Fruit fly (Drosophila melanogaster) whole organism, embryonic: ENCODE data around the gene alpha-Man-Ia.

Experiments
- Antp ChIP-seq: fragments of 200-800 bp; sonication (Bioruptor generic); optimal IDR thresholded peaks from 3 replicates; lab custom pipeline; 2016; ENCODE audit warnings: missing biosample characterization, missing genetic modification characterization
- Atf3 ChIP-seq: fragments of 200-800 bp; sonication (Bioruptor generic); optimal IDR thresholded peaks from 3 replicates; lab custom pipeline; 2016; ENCODE audit warnings: missing biosample characterization, missing genetic modification characterization
- Bdp1 ChIP-seq: fragments of 200-800 bp; sonication (Bioruptor generic); optimal IDR thresholded peaks from 3 replicates; lab custom pipeline; 2016; ENCODE audit warnings: missing biosample characterization, missing genetic modification characterization
- CG10366 ChIP-seq: fragments of 200-800 bp; sonication (Bioruptor generic); IDR thresholded peaks from 2 replicates; pipeline ENCODE4 v1.3.6; 2022; ENCODE audit warnings: missing biosample characterization, missing genetic modification characterization
- CG11504 ChIP-seq: fragments of 200-800 bp; sonication (Bioruptor generic); optimal IDR thresholded peaks from 3 replicates; lab custom pipeline; 2019; ENCODE audit warnings: missing biosample characterization, mild to moderate bottlenecking, missing genetic modification characterization, moderate library complexity
- CG11560 ChIP-seq: fragments of 200-800 bp; sonication (Bioruptor generic); IDR thresholded peaks from 3 replicates; pipeline ENCODE4 v1.3.6; 2022; ENCODE audit warnings: missing biosample characterization, missing genetic modification characterization
- CG11696 ChIP-seq: fragments of 200-800 bp; sonication (Bioruptor generic); IDR thresholded peaks from 2 replicates; pipeline ENCODE4 v1.3.6; 2022; ENCODE audit warnings: missing biosample characterization, missing genetic modification characterization
- CG14860 ChIP-seq: fragments of 200-800 bp; sonication (Bioruptor generic); IDR thresholded peaks from 3 replicates; pipeline ENCODE4 v1.3.6; 2022; ENCODE audit warnings: missing biosample characterization, missing genetic modification characterization; ENCODE audit not compliant: partially characterized antibody
- CG15269 ChIP-seq: fragments of 200-800 bp; sonication (Bioruptor generic); optimal IDR thresholded peaks from 2 replicates; lab custom pipeline; 2018; ENCODE audit warnings: missing biosample characterization, mild to moderate bottlenecking, missing genetic modification characterization, moderate library complexity
- CG15479 ChIP-seq: fragments of 200-800 bp; sonication (Bioruptor generic); optimal IDR thresholded peaks from 3 replicates; lab custom pipeline; 2019; ENCODE audit warnings: missing biosample characterization, mild to moderate bottlenecking, missing genetic modification characterization, moderate library complexity
- CG17328 ChIP-seq: fragments of 200-800 bp; sonication (Bioruptor generic); IDR thresholded peaks from 2 replicates; pipeline ENCODE4 v1.3.6; 2022; ENCODE audit warnings: missing biosample characterization, missing genetic modification characterization
- CG17385 ChIP-seq: fragments of 200-800 bp; sonication (Bioruptor generic); optimal IDR thresholded peaks from 3 replicates; lab custom pipeline; 2018; ENCODE audit warnings: missing biosample characterization, mild to moderate bottlenecking, missing genetic modification characterization
- CG2712 ChIP-seq: fragments of 200-800 bp; optimal IDR thresholded peaks from 3 replicates; lab custom pipeline; 2019; ENCODE audit warnings: missing biosample characterization, mild to moderate bottlenecking, missing genetic modification characterization, moderate library complexity
- CG4282 ChIP-seq: fragments of 200-800 bp; sonication (Bioruptor generic); optimal IDR thresholded peaks from 2 replicates; lab custom pipeline; 2016; ENCODE audit warnings: missing biosample characterization, missing genetic modification characterization
- CG8765 ChIP-seq: fragments of 200-800 bp; sonication (Bioruptor generic); IDR thresholded peaks from 2 replicates; pipeline ENCODE4 v1.3.6; 2022; ENCODE audit warnings: missing biosample characterization, missing genetic modification characterization
- CG8944 ChIP-seq: fragments of 200-800 bp; sonication (Bioruptor generic); optimal IDR thresholded peaks from 3 replicates; lab custom pipeline; 2016; ENCODE audit warnings: missing biosample characterization, missing genetic modification characterization
- CG9876 ChIP-seq: fragments of 200-800 bp; sonication (Bioruptor generic); optimal IDR thresholded peaks from 2 replicates; lab custom pipeline; 2016; ENCODE audit warnings: missing biosample characterization, missing genetic modification characterization
- Dek ChIP-seq: fragments of 200-800 bp; sonication (Bioruptor generic); optimal IDR thresholded peaks from 3 replicates; lab custom pipeline; 2019; ENCODE audit warnings: missing biosample characterization, mild to moderate bottlenecking, missing genetic modification characterization, moderate library complexity
- Dll ChIP-seq: fragments of 200-800 bp; sonication (Bioruptor generic); IDR thresholded peaks from 4 replicates; pipeline ENCODE4 v1.3.6; 2022; ENCODE audit warnings: missing biosample characterization, missing genetic modification characterization; ENCODE audit not compliant: partially characterized antibody
- HmgZ ChIP-seq: fragments of 200-800 bp; sonication (Bioruptor generic); optimal IDR thresholded peaks from 2 replicates; lab custom pipeline; 2018; ENCODE audit warnings: missing biosample characterization, mild to moderate bottlenecking, missing genetic modification characterization
- MBD-R2 ChIP-seq: fragments of 200-800 bp; sonication (Bioruptor generic); IDR thresholded peaks from 2 replicates; pipeline ENCODE4 v1.3.6; 2022; ENCODE audit warnings: missing biosample characterization, missing genetic modification characterization
- Med ChIP-seq: fragments of 200-800 bp; sonication (Bioruptor generic); peaks from one replicate; lab custom pipeline; 2016; ENCODE audit warnings: missing biosample characterization, missing genetic modification characterization, mild to moderate bottlenecking, inconsistent platforms, moderate library complexity
- NC2α ChIP-seq: fragments of 200-800 bp; sonication (Bioruptor generic); optimal IDR thresholded peaks from 2 replicates; lab custom pipeline; 2016; ENCODE audit warnings: missing biosample characterization, missing genetic modification characterization
- Six4 ChIP-seq: fragments of 200-800 bp; sonication (Bioruptor generic); optimal IDR thresholded peaks from 2 replicates; lab custom pipeline; 2016; ENCODE audit warnings: missing biosample characterization, missing genetic modification characterization
- Stat92E ChIP-seq, 3 experiments: fragments of >200 bp in 2 of 3; fragments of 200-800 bp in 1 of 3; sonication (Bioruptor generic) in 1 of 3; optimal IDR thresholded peaks; 2 replicates each; lab custom pipeline; 2017 to 2019; ENCODE audit warnings: missing biosample characterization in 3 of 3, missing genetic modification characterization in 3 of 3, mild to moderate bottlenecking in 1 of 3, moderate library complexity in 1 of 3
- bab2 ChIP-seq: fragments of 200-800 bp; sonication (Bioruptor generic); optimal IDR thresholded peaks from 2 replicates; lab custom pipeline; 2016; ENCODE audit warnings: missing biosample characterization, missing genetic modification characterization
- bcd ChIP-seq: fragments of 200-800 bp; sonication (Bioruptor generic); optimal IDR thresholded peaks from 2 replicates; lab custom pipeline; 2017; ENCODE audit warnings: missing biosample characterization, mild to moderate bottlenecking, missing genetic modification characterization
- chif ChIP-seq, 2 experiments: fragments of 200-800 bp; sonication (Bioruptor generic); optimal IDR thresholded peaks; 3 replicates each; lab custom pipeline; 2016; ENCODE audit warnings: missing biosample characterization in 2 of 2, missing genetic modification characterization in 2 of 2
- dmrt99B ChIP-seq: fragments of 200-800 bp; sonication (Bioruptor generic); optimal IDR thresholded peaks from 2 replicates; lab custom pipeline; 2018; ENCODE audit warnings: missing biosample characterization, mild to moderate bottlenecking, missing genetic modification characterization, moderate library complexity
- eve ChIP-seq, 2 experiments: fragments of >200 bp; optimal IDR thresholded peaks; 2 replicates each; lab custom pipeline; 2017; ENCODE audit warnings: missing biosample characterization in 2 of 2, missing genetic modification characterization in 2 of 2
- fd64A ChIP-seq: fragments of 200-800 bp; sonication (Bioruptor generic); optimal IDR thresholded peaks from 3 replicates; lab custom pipeline; 2018; ENCODE audit warnings: missing biosample characterization, mild to moderate bottlenecking, missing genetic modification characterization
- gcm ChIP-seq: fragments of 200-800 bp; sonication (Bioruptor generic); optimal IDR thresholded peaks from 2 replicates; lab custom pipeline; 2019; ENCODE audit warnings: missing biosample characterization, mild to moderate bottlenecking, missing genetic modification characterization, moderate library complexity
- gcm2 ChIP-seq: fragments of 200-800 bp; sonication (Bioruptor generic); optimal IDR thresholded peaks from 2 replicates; lab custom pipeline; 2016; ENCODE audit warnings: missing biosample characterization, missing genetic modification characterization
- gsb ChIP-seq: fragments of 200-800 bp; sonication (Bioruptor generic); IDR thresholded peaks from 2 replicates; pipeline ENCODE4 v1.3.6; 2022; ENCODE audit warnings: missing biosample characterization, missing genetic modification characterization
- kah ChIP-seq: fragments of 200-800 bp; sonication (Bioruptor generic); optimal IDR thresholded peaks from 2 replicates; lab custom pipeline; 2018; ENCODE audit warnings: missing biosample characterization, mild to moderate bottlenecking, missing genetic modification characterization
- kay ChIP-seq: fragments of 200-800 bp; sonication (Bioruptor generic); optimal IDR thresholded peaks from 2 replicates; lab custom pipeline; 2016; ENCODE audit warnings: missing biosample characterization, missing genetic modification characterization
- knrl ChIP-seq: fragments of 200-800 bp; sonication (Bioruptor generic); IDR thresholded peaks from 3 replicates; pipeline ENCODE4 v1.3.6; 2022; ENCODE audit warnings: missing biosample characterization, missing genetic modification characterization; ENCODE audit not compliant: partially characterized antibody
- lab ChIP-seq: fragments of 200-800 bp; sonication (Bioruptor generic); optimal IDR thresholded peaks from 3 replicates; lab custom pipeline; 2017; ENCODE audit warnings: missing biosample characterization, missing genetic modification characterization, mild to moderate bottlenecking, moderate library complexity, missing genetic modification reagents
- nom ChIP-seq: fragments of 200-800 bp; sonication (Bioruptor generic); optimal IDR thresholded peaks from 2 replicates; lab custom pipeline; 2017; ENCODE audit warnings: missing biosample characterization, missing genetic modification characterization, mild to moderate bottlenecking, moderate library complexity, missing genetic modification reagents
- oc ChIP-seq: fragments of 200-800 bp; sonication (Bioruptor generic); optimal IDR thresholded peaks from 2 replicates; lab custom pipeline; 2018; ENCODE audit warnings: missing biosample characterization, mild to moderate bottlenecking, missing genetic modification characterization, moderate library complexity
- pb ChIP-seq: fragments of 200-800 bp; sonication (Bioruptor generic); optimal IDR thresholded peaks from 3 replicates; lab custom pipeline; 2016; ENCODE audit warnings: missing biosample characterization, missing genetic modification characterization
- peb ChIP-seq: fragments of 200-800 bp; sonication (Bioruptor generic); IDR thresholded peaks from 2 replicates; pipeline ENCODE4 v1.3.6; 2022; ENCODE audit warnings: missing biosample characterization, missing genetic modification characterization
- pho ChIP-seq: fragments of 200-800 bp; sonication (Bioruptor generic); optimal IDR thresholded peaks from 2 replicates; lab custom pipeline; 2016; ENCODE audit warnings: missing biosample characterization, missing genetic modification characterization
- pita ChIP-seq: fragments of 200-800 bp; sonication (Bioruptor generic); optimal IDR thresholded peaks from 2 replicates; lab custom pipeline; 2017; ENCODE audit warnings: missing biosample characterization, mild to moderate bottlenecking, missing genetic modification characterization
- sima ChIP-seq: fragments of 200-800 bp; sonication (Bioruptor generic); optimal IDR thresholded peaks from 2 replicates; lab custom pipeline; 2016; ENCODE audit warnings: missing biosample characterization, missing genetic modification characterization
- sob ChIP-seq: fragments of 200-800 bp; sonication (Bioruptor generic); IDR thresholded peaks from 2 replicates; pipeline ENCODE4 v1.3.6; 2022; ENCODE audit warnings: missing biosample characterization, missing genetic modification characterization
- sr ChIP-seq: fragments of 200-800 bp; sonication (Bioruptor generic); IDR thresholded peaks from 3 replicates; pipeline ENCODE4 v1.3.6; 2022; ENCODE audit warnings: missing biosample characterization, missing genetic modification characterization
- tgo ChIP-seq: fragments of 200-800 bp; sonication (Bioruptor generic); IDR thresholded peaks from 3 replicates; pipeline ENCODE4 v1.3.6; 2022; ENCODE audit warnings: missing biosample characterization, missing genetic modification characterization
- zen ChIP-seq: fragments of 200-800 bp; sonication (Bioruptor generic); optimal IDR thresholded peaks from 3 replicates; lab custom pipeline; 2018; ENCODE audit warnings: missing biosample characterization, mild to moderate bottlenecking, missing genetic modification characterization, moderate library complexity

alpha-Man-Ia gene

dm6 chrX:10263165-10263956 is 62.4 kb downstream of the alpha-Man-Ia start, which contains the start of gene Hk (continued):
- peak in 1 of 2 experiments; percentile 21 for TF ChIP-seq eve (GFP tag; optimal IDR thresholded peaks at IDR 0.05; lab: Kevin White, UChicago)
- peak; percentile 26 to 44 for TF ChIP-seq chif (GFP tag; optimal IDR thresholded peaks at IDR 0.05; lab: Kevin White, UChicago)
- peak; percentile 60 for TF ChIP-seq lab (GFP tag; lab: Kevin White, UChicago)
- peak; percentile 7 for TF ChIP-seq CG17385 (GFP tag; lab: Kevin White, UChicago)
- no peak for TF ChIP-seq CG8944 (GFP tag; lab: Kevin White, UChicago)
- TF ChIP-seq peb (GFP tag; lab: Robert Waterston, UW), result no peak
- TF ChIP-seq CG11696 (GFP tag; lab: Robert Waterston, UW), result 0 out of 2 replicates have a peak, but pooled peaks have one; percentile 37
- TF ChIP-seq zen (tag; lab: Kevin White, UChicago), result no peak
- no peak for TF ChIP-seq Antp (GFP tag; lab: Kevin White, UChicago)
- no peak for TF ChIP-seq CG4282
- TF ChIP-seq sob (GFP tag; lab: Robert Waterston, UW), result no peak
- no peak for TF ChIP-seq HmgZ (tag; lab: Kevin White, UChicago)
- TF ChIP-seq knrl (GFP tag; lab: Robert Waterston, UW), result no peak
- peak; percentile 35 for TF ChIP-seq CG10366 (GFP tag; lab: Robert Waterston, UW)
- no peak for TF ChIP-seq Bdp1 (GFP tag; lab: Kevin White, UChicago)
- TF ChIP-seq gcm, result no peak
- TF ChIP-seq fd64A (GFP tag; lab: Kevin White, UChicago), result no peak
- TF ChIP-seq tgo, result peak; percentile 30; the same call in 1 of the 3 replicates
- peak; percentile 33 for TF ChIP-seq Dek (tag; lab: Kevin White, UChicago)
- TF ChIP-seq bab2 (GFP tag; lab: Kevin White, UChicago), result peak; percentile 40
- TF ChIP-seq Six4 (GFP tag; lab: Kevin White, UChicago), result no peak
- peak; percentile 31 for TF ChIP-seq CG15269 (tag; lab: Kevin White, UChicago)
- no peak for TF ChIP-seq kah (GFP tag; lab: Kevin White, UChicago)
- no peak for TF ChIP-seq pita (GFP tag; lab: Kevin White, UChicago)
- TF ChIP-seq sr, result no peak
- TF ChIP-seq CG2712 (tag; lab: Kevin White, UChicago), result peak; percentile 10
- TF ChIP-seq Stat92E (GFP tag; optimal IDR thresholded peaks at IDR 0.05; lab: Kevin White, UChicago), result no peak
- no peak for TF ChIP-seq MBD-R2 (GFP tag; lab: Robert Waterston, UW)
- peak; percentile 60 for TF ChIP-seq nom (GFP tag; lab: Kevin White, UChicago)
- 0 out of 2 replicates have a peak, but pooled peaks have one; percentile 28 for TF ChIP-seq CG17328 (GFP tag; lab: Robert Waterston, UW)
- no peak for TF ChIP-seq CG14860 (GFP tag; lab: Robert Waterston, UW)
- peak; percentile 35 for TF ChIP-seq CG9876 (GFP tag; lab: Kevin White, UChicago)
- TF ChIP-seq Med (GFP tag; lab: Kevin White, UChicago), result peak; percentile 95
- TF ChIP-seq kay, result peak; percentile 2
- TF ChIP-seq Atf3 (GFP tag; lab: Kevin White, UChicago), result no peak
- peak; percentile 2 for TF ChIP-seq sima (GFP tag; lab: Kevin White, UChicago)
- TF ChIP-seq oc (tag; lab: Kevin White, UChicago), result no peak
- peak; percentile 43 for TF ChIP-seq CG11504 (tag; lab: Kevin White, UChicago)
- peak; percentile 25 for TF ChIP-seq dmrt99B (tag; lab: Kevin White, UChicago)
- TF ChIP-seq gsb, result no peak
- TF ChIP-seq CG8765 (GFP tag; lab: Robert Waterston, UW), result no peak
- TF ChIP-seq CG15479 (GFP tag; lab: Kevin White, UChicago), result no peak
- TF ChIP-seq gcm2 (GFP tag; lab: Kevin White, UChicago), result no peak
- peak; percentile 11 for TF ChIP-seq pb (GFP tag; lab: Kevin White, UChicago)
- TF ChIP-seq NC2α (GFP tag; lab: Kevin White, UChicago), result no peak
- TF ChIP-seq Dll, result no peak
- TF ChIP-seq bcd (GFP tag; lab: Kevin White, UChicago), result peak; percentile 9
- TF ChIP-seq CG11560 (tag; lab: Robert Waterston, UW), result no peak
- TF ChIP-seq pho, result peak; percentile 44
